Fruit fly (Drosophila melanogaster) S2 (cell line): Measurements from ENCODE around the gene Dad1.

ENCODE experiments used
- CG8478 ChIP-seq: fragments of >200 bp; optimal IDR thresholded peaks from 2 replicates; lab custom pipeline; 2018
- CTCF ChIP-seq, 2 experiments: fragments of >200 bp; optimal IDR thresholded peaks; 2 replicates each; lab custom pipeline; 2018

- TF ChIP-seq CG8478 (lab: Kevin White, UChicago) (no peak), CTCF (optimal IDR thresholded peaks at IDR 0.05; lab: Kevin White, UChicago) (no peak)
These were observed 39.4 kb downstream of the Dad1 start for dm6 chr2L:8344536-8344935.
